Worm (Caenorhabditis elegans): ENCODE results near the gene C27H5.2.

- TF ChIP-seq zfh-2 (GFP tag; conservative IDR thresholded peaks at IDR 0.05) (no peak), snpc-4 (GFP tag; optimal IDR thresholded peaks at IDR 0.05) (no peak), snpc-4 (tag; optimal IDR thresholded peaks at IDR 0.05) (no peak), F57A8.1 (GFP tag; optimal IDR thresholded peaks at IDR 0.05) (no peak), ztf-28 (GFP tag; IDR thresholded peaks at IDR 0.05) (no peak), snpc-3.4 (tag; optimal IDR thresholded peaks at IDR 0.05) (no peak), F49E8.2 (tag; optimal IDR thresholded peaks at IDR 0.05; ENCODE audit: insufficient read depth) (no peak), cebp-2 (GFP tag; IDR thresholded peaks at IDR 0.05) (no peak), egl-18 (GFP tag; IDR thresholded peaks at IDR 0.05) (no peak), madf-3 (GFP tag; IDR thresholded peaks at IDR 0.05) (no peak), F10E7.11 (tag; optimal IDR thresholded peaks at IDR 0.05) (no peak)
These were observed at the start of gene C27H5.2 for ce11 chrII:7155392-7155791.

All from whole organism, young adult.